Fruit fly (Drosophila melanogaster) whole organism, embryonic: ENCODE measurements around the gene CG8281.
A peak's percentile ranks its signal among the peaks of the same experiment; 100 is the strongest.

Experiments used
- Aef1 ChIP-seq: fragments of 200-800 bp; sonication (Bioruptor generic); IDR thresholded peaks from 3 replicates; pipeline ENCODE4 v1.3.6; 2022; ENCODE audit warnings: missing biosample characterization, missing genetic modification characterization
- Bgb ChIP-seq: fragments of 200-800 bp; sonication (Bioruptor generic); IDR thresholded peaks from 2 replicates; pipeline ENCODE4 v1.3.6; 2022; ENCODE audit warnings: missing biosample characterization, missing genetic modification characterization; ENCODE audit not compliant: partially characterized antibody
- CG11504 ChIP-seq: fragments of 200-800 bp; sonication (Bioruptor generic); optimal IDR thresholded peaks from 3 replicates; lab custom pipeline; 2019; ENCODE audit warnings: missing biosample characterization, mild to moderate bottlenecking, missing genetic modification characterization, moderate library complexity
- CG11560 ChIP-seq: fragments of 200-800 bp; sonication (Bioruptor generic); IDR thresholded peaks from 3 replicates; pipeline ENCODE4 v1.3.6; 2022; ENCODE audit warnings: missing biosample characterization, missing genetic modification characterization
- CG12219 ChIP-seq: fragments of 200-800 bp; sonication (Bioruptor generic); optimal IDR thresholded peaks from 3 replicates; lab custom pipeline; 2018; ENCODE audit warnings: missing biosample characterization, mild to moderate bottlenecking, missing genetic modification characterization
- CG12659 ChIP-seq: fragments of 200-800 bp; sonication (Bioruptor generic); optimal IDR thresholded peaks from 3 replicates; lab custom pipeline; 2017; ENCODE audit warnings: mild to moderate bottlenecking, missing biosample characterization, missing genetic modification reagents, missing genetic modification characterization
- CG13296 ChIP-seq: fragments of 200-800 bp; sonication (Bioruptor generic); optimal IDR thresholded peaks from 3 replicates; lab custom pipeline; 2018; ENCODE audit warnings: missing biosample characterization, mild to moderate bottlenecking, missing genetic modification characterization
- CG13775 ChIP-seq: fragments of 200-800 bp; sonication (Bioruptor generic); optimal IDR thresholded peaks from 3 replicates; lab custom pipeline; 2017; ENCODE audit warnings: missing biosample characterization, mild to moderate bottlenecking, missing genetic modification characterization
- CG14667 ChIP-seq: fragments of 200-800 bp; sonication (Bioruptor generic); IDR thresholded peaks from 2 replicates; pipeline ENCODE4 v1.3.6; 2022; ENCODE audit warnings: missing biosample characterization, missing genetic modification characterization
- CG1602 ChIP-seq: fragments of 200-800 bp; sonication (Bioruptor generic); optimal IDR thresholded peaks from 3 replicates; lab custom pipeline; 2016; ENCODE audit warnings: missing biosample characterization, missing genetic modification characterization
- CG1603 ChIP-seq: fragments of 200-800 bp; sonication (Bioruptor generic); optimal IDR thresholded peaks from 2 replicates; lab custom pipeline; 2019; ENCODE audit warnings: missing biosample characterization, mild to moderate bottlenecking, missing genetic modification characterization, moderate library complexity
- CG17385 ChIP-seq: fragments of 200-800 bp; sonication (Bioruptor generic); optimal IDR thresholded peaks from 3 replicates; lab custom pipeline; 2018; ENCODE audit warnings: missing biosample characterization, mild to moderate bottlenecking, missing genetic modification characterization
- CG2116 ChIP-seq: fragments of 200-800 bp; sonication (Bioruptor generic); optimal IDR thresholded peaks from 3 replicates; lab custom pipeline; 2018; ENCODE audit warnings: missing biosample characterization, mild to moderate bottlenecking, missing genetic modification characterization
- CG2202 ChIP-seq: fragments of 200-800 bp; sonication (Bioruptor generic); optimal IDR thresholded peaks from 2 replicates; lab custom pipeline; 2018; ENCODE audit warnings: missing biosample characterization, mild to moderate bottlenecking, missing genetic modification characterization
- CG2678 ChIP-seq: fragments of 200-800 bp; sonication (Bioruptor generic); optimal IDR thresholded peaks from 3 replicates; lab custom pipeline; 2019; ENCODE audit warnings: missing biosample characterization, mild to moderate bottlenecking, missing genetic modification characterization, moderate library complexity
- CG2712 ChIP-seq: fragments of 200-800 bp; optimal IDR thresholded peaks from 3 replicates; lab custom pipeline; 2019; ENCODE audit warnings: missing biosample characterization, mild to moderate bottlenecking, missing genetic modification characterization, moderate library complexity
- CG32532 ChIP-seq: fragments of 200-800 bp; sonication (Bioruptor generic); IDR thresholded peaks from 2 replicates; pipeline ENCODE4 v1.3.6; 2022; ENCODE audit warnings: missing biosample characterization, missing genetic modification characterization
- CG6854 ChIP-seq: fragments of 200-800 bp; sonication (Bioruptor generic); optimal IDR thresholded peaks from 3 replicates; lab custom pipeline; 2017; ENCODE audit warnings: missing biosample characterization, mild to moderate bottlenecking, missing genetic modification characterization
- CG7556 ChIP-seq: fragments of 200-800 bp; sonication (Bioruptor generic); optimal IDR thresholded peaks from 2 replicates; lab custom pipeline; 2017; ENCODE audit warnings: missing biosample characterization, mild to moderate bottlenecking, missing genetic modification characterization
- CG7839 ChIP-seq: fragments of 200-800 bp; sonication (Bioruptor generic); optimal IDR thresholded peaks from 3 replicates; lab custom pipeline; 2018; ENCODE audit warnings: missing biosample characterization, mild to moderate bottlenecking, missing genetic modification characterization, moderate library complexity
- CG8765 ChIP-seq: fragments of 200-800 bp; sonication (Bioruptor generic); IDR thresholded peaks from 2 replicates; pipeline ENCODE4 v1.3.6; 2022; ENCODE audit warnings: missing biosample characterization, missing genetic modification characterization
- CG8924 ChIP-seq: fragments of 200-800 bp; optimal IDR thresholded peaks from 3 replicates; lab custom pipeline; 2019; ENCODE audit warnings: missing biosample characterization, mild to moderate bottlenecking, missing genetic modification characterization, moderate library complexity
- CG9727 ChIP-seq: fragments of 200-800 bp; sonication (Bioruptor generic); optimal IDR thresholded peaks from 3 replicates; lab custom pipeline; 2017; ENCODE audit warnings: missing biosample characterization, mild to moderate bottlenecking, missing genetic modification characterization
- Dbx ChIP-seq: fragments of 200-800 bp; sonication (Bioruptor generic); IDR thresholded peaks from 3 replicates; pipeline ENCODE4 v1.3.6; 2022; ENCODE audit warnings: missing biosample characterization, missing genetic modification characterization
- H15 ChIP-seq: fragments of 200-800 bp; sonication (Bioruptor generic); IDR thresholded peaks from 3 replicates; pipeline ENCODE4 v1.3.6; 2022; ENCODE audit warnings: missing biosample characterization, missing genetic modification characterization
- Hr78 ChIP-seq, 2 experiments: fragments of 200-800 bp in 1 of 2; fragments of >200 bp in 1 of 2; sonication (Bioruptor generic) in 1 of 2; optimal IDR thresholded peaks; 2 replicates each; lab custom pipeline; 2017 to 2019; ENCODE audit warnings: missing biosample characterization in 2 of 2, missing genetic modification characterization in 2 of 2, mild to moderate bottlenecking in 1 of 2, moderate library complexity in 1 of 2
- MTF-1 ChIP-seq: fragments of 200-800 bp; sonication (Bioruptor generic); optimal IDR thresholded peaks from 2 replicates; lab custom pipeline; 2018; ENCODE audit warnings: missing biosample characterization, mild to moderate bottlenecking, missing genetic modification characterization, borderline replicate concordance
- Med ChIP-seq: fragments of 200-800 bp; sonication (Bioruptor generic); peaks from one replicate; lab custom pipeline; 2016; ENCODE audit warnings: missing biosample characterization, missing genetic modification characterization, mild to moderate bottlenecking, inconsistent platforms, moderate library complexity
- PHDP ChIP-seq: fragments of 200-800 bp; sonication (Bioruptor generic); optimal IDR thresholded peaks from 3 replicates; lab custom pipeline; 2018; ENCODE audit warnings: missing biosample characterization, mild to moderate bottlenecking, missing genetic modification characterization, moderate library complexity
- Sox100B ChIP-seq: fragments of 200-800 bp; sonication (Bioruptor generic); optimal IDR thresholded peaks from 3 replicates; lab custom pipeline; 2018; ENCODE audit warnings: missing biosample characterization, mild to moderate bottlenecking, missing genetic modification characterization
- Ssrp ChIP-seq: fragments of 200-800 bp; sonication (Bioruptor generic); optimal IDR thresholded peaks from 2 replicates; lab custom pipeline; 2018; ENCODE audit warnings: missing biosample characterization, mild to moderate bottlenecking, missing genetic modification characterization, moderate library complexity
- Tbp ChIP-seq: fragments of >200 bp; optimal IDR thresholded peaks from 2 replicates; lab custom pipeline; 2018; ENCODE audit warnings: missing biosample characterization, missing genetic modification characterization
- bbx ChIP-seq: fragments of 200-800 bp; sonication (Bioruptor generic); IDR thresholded peaks from 2 replicates; pipeline ENCODE4 v1.3.6; 2022; ENCODE audit warnings: missing biosample characterization, missing genetic modification characterization; ENCODE audit not compliant: partially characterized antibody
- chinmo ChIP-seq: fragments of 200-800 bp; sonication (Bioruptor generic); IDR thresholded peaks from 4 replicates; pipeline ENCODE4 v1.3.6; 2022; ENCODE audit warnings: missing biosample characterization, missing genetic modification characterization; ENCODE audit not compliant: partially characterized antibody
- chm ChIP-seq: fragments of 200-800 bp; sonication (Bioruptor generic); IDR thresholded peaks from 2 replicates; pipeline ENCODE4 v1.3.6; 2022; ENCODE audit warnings: missing biosample characterization, missing genetic modification characterization
- dmrt11E ChIP-seq: fragments of 200-800 bp; sonication (Bioruptor generic); optimal IDR thresholded peaks from 3 replicates; lab custom pipeline; 2018; ENCODE audit warnings: missing biosample characterization, mild to moderate bottlenecking, missing genetic modification characterization, moderate library complexity
- eyg ChIP-seq: fragments of 200-800 bp; sonication (Bioruptor generic); optimal IDR thresholded peaks from 3 replicates; lab custom pipeline; 2016; ENCODE audit warnings: missing biosample characterization, missing genetic modification characterization
- fd3F ChIP-seq: fragments of 200-800 bp; sonication (Bioruptor generic); optimal IDR thresholded peaks from 2 replicates; lab custom pipeline; 2018; ENCODE audit warnings: missing biosample characterization, mild to moderate bottlenecking, missing genetic modification characterization, moderate library complexity
- grau ChIP-seq: fragments of 200-800 bp; optimal IDR thresholded peaks from 3 replicates; lab custom pipeline; 2019; ENCODE audit warnings: missing biosample characterization, mild to moderate bottlenecking, missing genetic modification characterization, moderate library complexity
- hth ChIP-seq: fragments of >200 bp; optimal IDR thresholded peaks from 2 replicates; lab custom pipeline; 2017; ENCODE audit warnings: inconsistent platforms
- nom ChIP-seq: fragments of 200-800 bp; sonication (Bioruptor generic); optimal IDR thresholded peaks from 2 replicates; lab custom pipeline; 2017; ENCODE audit warnings: missing biosample characterization, missing genetic modification characterization, mild to moderate bottlenecking, moderate library complexity, missing genetic modification reagents
- repo ChIP-seq: fragments of 200-800 bp; sonication (Bioruptor generic); optimal IDR thresholded peaks from 2 replicates; lab custom pipeline; 2016; ENCODE audit warnings: missing biosample characterization, missing genetic modification characterization
- run ChIP-seq: fragments of 200-800 bp; sonication (Bioruptor generic); optimal IDR thresholded peaks from 3 replicates; lab custom pipeline; 2018; ENCODE audit warnings: missing biosample characterization, mild to moderate bottlenecking, missing genetic modification characterization
- salm ChIP-seq: fragments of 200-800 bp; sonication (Bioruptor generic); optimal IDR thresholded peaks from 2 replicates; lab custom pipeline; 2018; ENCODE audit warnings: missing biosample characterization, mild to moderate bottlenecking, missing genetic modification characterization
- sisA ChIP-seq: fragments of 200-800 bp; sonication (Bioruptor generic); IDR thresholded peaks from 2 replicates; pipeline ENCODE4 v1.3.6; 2022; ENCODE audit warnings: missing biosample characterization, missing genetic modification characterization
- sqz ChIP-seq: fragments of 200-800 bp; sonication (Bioruptor generic); optimal IDR thresholded peaks from 3 replicates; lab custom pipeline; 2018; ENCODE audit warnings: missing biosample characterization, mild to moderate bottlenecking, missing genetic modification characterization
- tll ChIP-seq, 2 experiments: fragments of 200-800 bp in 1 of 2; fragments of >200 bp in 1 of 2; sonication (Bioruptor generic) in 1 of 2; optimal IDR thresholded peaks; 2 replicates each; lab custom pipeline; 2017 to 2019; ENCODE audit warnings: missing biosample characterization in 2 of 2, missing genetic modification characterization in 2 of 2, mild to moderate bottlenecking in 1 of 2, moderate library complexity in 1 of 2
- wek ChIP-seq: fragments of 200-800 bp; sonication (Bioruptor generic); optimal IDR thresholded peaks from 3 replicates; lab custom pipeline; 2018; ENCODE audit warnings: missing biosample characterization, mild to moderate bottlenecking, missing genetic modification characterization, moderate library complexity

CG8281 gene

DNA sequence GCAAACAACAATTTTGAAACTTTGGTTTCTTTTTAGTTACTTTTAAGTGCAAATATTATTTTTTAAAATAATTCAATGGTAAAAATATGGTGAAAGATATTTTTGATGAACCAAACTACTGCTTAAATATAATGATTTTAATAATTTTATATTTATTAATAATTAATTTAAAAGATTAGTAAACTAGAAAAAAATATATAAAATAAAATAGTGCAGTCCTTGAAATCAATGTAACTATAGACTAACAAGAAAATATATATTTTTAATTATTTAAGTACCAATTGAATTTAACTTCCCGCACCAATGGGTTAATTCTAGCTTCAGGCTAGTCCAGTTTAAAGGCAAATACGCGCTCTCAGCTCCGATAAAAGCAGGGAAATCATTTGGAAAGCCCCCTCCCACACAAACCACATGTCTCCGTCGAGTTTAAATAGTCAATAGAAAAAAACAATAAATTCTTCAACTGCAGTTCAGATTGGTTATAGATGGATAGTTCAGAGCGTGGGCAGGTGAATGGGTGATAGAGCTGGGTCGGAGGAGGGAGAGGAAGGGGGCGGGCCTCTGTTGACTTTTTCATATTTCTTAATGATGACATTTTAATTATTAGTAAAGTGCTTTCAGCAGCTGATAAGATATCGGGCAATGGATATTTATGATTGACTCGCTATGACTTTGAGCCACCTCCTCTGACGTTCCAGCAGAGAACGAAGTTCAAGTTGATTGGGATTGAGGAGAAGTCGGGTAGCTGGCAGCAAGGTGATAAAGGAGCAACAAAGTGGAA is 49.9 kb downstream of the CG8281 start (continued):
- peak; percentile 30 for TF ChIP-seq PHDP
- TF ChIP-seq CG17385, result peak; percentile 21
- peak; percentile 36 for TF ChIP-seq CG9727 (GFP tag; lab: Kevin White, UChicago)
- TF ChIP-seq CG11504, result peak; percentile 73
- peak; percentile 70 for TF ChIP-seq CG2678 (tag; lab: Kevin White, UChicago)
- 0 out of 2 replicates have a peak, but pooled peaks have one; percentile 21 for TF ChIP-seq chm (GFP tag; lab: Robert Waterston, UW)
- TF ChIP-seq CG13296 (GFP tag; lab: Kevin White, UChicago), result no peak
- peak; percentile 16 for TF ChIP-seq dmrt11E (tag; lab: Kevin White, UChicago)
- TF ChIP-seq sisA (GFP tag; lab: Robert Waterston, UW), result no peak
- 0 out of 4 replicates have a peak, but pooled peaks have one; percentile 29 for TF ChIP-seq chinmo (GFP tag; lab: Robert Waterston, UW)
- peak; percentile 17 for TF ChIP-seq nom
- TF ChIP-seq tll (GFP tag; optimal IDR thresholded peaks at IDR 0.05; lab: Kevin White, UChicago), result no peak
- TF ChIP-seq salm (tag; lab: Kevin White, UChicago), result peak; percentile 84
- TF ChIP-seq Sox100B (GFP tag; lab: Kevin White, UChicago), result peak; percentile 54
- peak; percentile 14 for TF ChIP-seq Ssrp (tag; lab: Kevin White, UChicago)
- peak; percentile 2 for TF ChIP-seq MTF-1 (GFP tag; lab: Kevin White, UChicago)
- peak; percentile 23 for TF ChIP-seq run (tag; lab: Kevin White, UChicago)
- no peak for TF ChIP-seq fd3F (GFP tag; lab: Kevin White, UChicago)
- peak; percentile 68 for TF ChIP-seq CG2712 (tag; lab: Kevin White, UChicago)
- no peak for TF ChIP-seq H15 (GFP tag; lab: Robert Waterston, UW)
- TF ChIP-seq CG11560 (tag; lab: Robert Waterston, UW), result no peak
- TF ChIP-seq CG2116 (GFP tag; lab: Kevin White, UChicago), result no peak
- TF ChIP-seq CG13775, result peak; percentile 1
- TF ChIP-seq sqz (GFP tag; lab: Kevin White, UChicago), result peak; percentile 63
- 0 out of 2 replicates have a peak, but pooled peaks have one; percentile 15 for TF ChIP-seq CG32532 (GFP tag; lab: Robert Waterston, UW)
- no peak for TF ChIP-seq CG8765 (GFP tag; lab: Robert Waterston, UW)
- peak; percentile 23 for TF ChIP-seq CG12659 (GFP tag; lab: Kevin White, UChicago)
- TF ChIP-seq Hr78 (GFP tag; optimal IDR thresholded peaks at IDR 0.05; lab: Kevin White, UChicago), result peak in 1 of 2 experiments; percentile 35
- no peak for TF ChIP-seq bbx (GFP tag; lab: Robert Waterston, UW)
- no peak for TF ChIP-seq eyg (GFP tag; lab: Kevin White, UChicago)
- no peak for TF ChIP-seq repo (GFP tag; lab: Kevin White, UChicago)
- TF ChIP-seq Tbp (GFP tag; lab: Kevin White, UChicago), result no peak
- TF ChIP-seq CG7556 (GFP tag; lab: Kevin White, UChicago), result peak; percentile 52
- peak; percentile 35 for TF ChIP-seq grau (tag; lab: Kevin White, UChicago)
- TF ChIP-seq CG12219 (GFP tag; lab: Kevin White, UChicago), result no peak
- peak; percentile 50 for TF ChIP-seq CG8924 (tag; lab: Kevin White, UChicago)
- no peak for TF ChIP-seq CG14667 (GFP tag; lab: Robert Waterston, UW)
- TF ChIP-seq CG1603 (tag; lab: Kevin White, UChicago), result peak; percentile 15
- no peak for TF ChIP-seq hth (lab: Kevin White, UChicago)
- peak; percentile 44 for TF ChIP-seq CG7839 (tag; lab: Kevin White, UChicago)
- peak; percentile 25 for TF ChIP-seq wek (GFP tag; lab: Kevin White, UChicago)
- TF ChIP-seq CG6854 (GFP tag; lab: Kevin White, UChicago), result no peak
- TF ChIP-seq Med (GFP tag; lab: Kevin White, UChicago), result peak; percentile 44
- no peak for TF ChIP-seq Dbx (GFP tag; lab: Robert Waterston, UW)
- no peak for TF ChIP-seq Aef1 (GFP tag; lab: Robert Waterston, UW)
- TF ChIP-seq Bgb, result no peak
- peak; percentile 1 for TF ChIP-seq CG1602 (GFP tag; lab: Kevin White, UChicago)
- TF ChIP-seq CG2202 (tag; lab: Kevin White, UChicago), result peak; percentile 24
